3 worm cellular contexts compared by ENCODE assay signal in the genomic region with DNA sequence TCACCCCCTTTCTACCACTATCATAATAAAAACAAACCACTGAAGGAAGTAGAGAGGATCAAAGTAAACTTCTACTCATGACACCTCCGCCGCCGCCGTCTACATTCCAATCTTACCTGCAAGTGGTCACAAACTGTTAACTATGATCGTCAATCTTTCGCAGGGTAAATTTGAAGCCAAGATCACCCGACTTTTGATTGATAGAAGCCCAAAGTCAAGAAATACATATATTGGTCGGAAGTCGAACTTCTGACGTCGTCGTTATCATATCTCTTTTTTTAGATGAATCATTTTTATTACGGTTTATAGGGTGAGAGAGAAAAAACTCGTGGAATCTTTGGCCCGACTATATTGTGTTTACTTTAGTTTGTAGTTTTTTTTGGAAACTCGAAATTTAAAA.
A peak's percentile ranks its signal among the peaks of the same experiment; 100 is the strongest.
TF ChIP-seq lines count a peak whose summit lies in the region.

No protein-coding gene starts in this region.

TF ChIP-seq in whole organism, L1 larva, 84 proteins besides CTCF, POLR2A, EP300 and RAD21 (continued from another document and continues in another):
- TF ChIP-seq lin-39 (tag; optimal IDR thresholded peaks at IDR 0.05; lab: Kevin White, UChicago) (no peak), fos-1 (tag; optimal IDR thresholded peaks at IDR 0.05; lab: Kevin White, UChicago) (no peak), efl-3 (GFP tag; optimal IDR thresholded peaks at IDR 0.05; lab: Kevin White, UChicago) (no peak), unc-62 (GFP tag; optimal IDR thresholded peaks at IDR 0.05; lab: Kevin White, UChicago) (no peak), mdl-1 (tag; optimal IDR thresholded peaks at IDR 0.05; lab: Kevin White, UChicago) (no peak), unc-86 (tag; optimal IDR thresholded peaks at IDR 0.05; lab: Kevin White, UChicago) (no peak), elt-3 (tag; optimal IDR thresholded peaks at IDR 0.05; lab: Kevin White, UChicago) (peak in 4 of 6 experiments; percentile 66 to 93 (median 67)), egl-13 (tag; optimal IDR thresholded peaks at IDR 0.05; lab: Kevin White, UChicago) (no peak), mep-1 (tag; optimal IDR thresholded peaks at IDR 0.05; lab: Kevin White, UChicago) (no peak), nhr-12 (tag; optimal IDR thresholded peaks at IDR 0.05; lab: Kevin White, UChicago) (no peak), zip-4 (GFP tag; optimal IDR thresholded peaks at IDR 0.05; lab: Kevin White, UChicago) (no peak), C16A3.4 (tag; optimal IDR thresholded peaks at IDR 0.05; lab: Kevin White, UChicago) (no peak), ceh-88 (GFP tag; IDR thresholded peaks at IDR 0.05; lab: Robert Waterston, UW) (no peak), ceh-90 (tag; optimal IDR thresholded peaks at IDR 0.05; lab: Kevin White, UChicago) (no peak), nhr-20 (tag; optimal IDR thresholded peaks at IDR 0.05; lab: Kevin White, UChicago) (peak; percentile 81), nhr-28 (tag; optimal IDR thresholded peaks at IDR 0.05; lab: Kevin White, UChicago) (no peak), unc-98 (GFP tag; IDR thresholded peaks at IDR 0.05; lab: Robert Waterston, UW) (no peak), swsn-7 (tag; optimal IDR thresholded peaks at IDR 0.05; lab: Kevin White, UChicago) (no peak), lin-15B (tag; optimal IDR thresholded peaks at IDR 0.05; lab: Kevin White, UChicago) (no peak), C34B4.2 (tag; optimal IDR thresholded peaks at IDR 0.05; lab: Kevin White, UChicago) (no peak), unc-130 (tag; optimal IDR thresholded peaks at IDR 0.05; lab: Kevin White, UChicago) (no peak), ceh-8 (GFP tag; optimal IDR thresholded peaks at IDR 0.05; lab: Kevin White, UChicago) (no peak), nhr-85 (tag; lab: Kevin White, UChicago) (peak; percentile 96), ztf-11 (tag; optimal IDR thresholded peaks at IDR 0.05; lab: Kevin White, UChicago) (no peak), skn-1 (tag; optimal IDR thresholded peaks at IDR 0.05; lab: Kevin White, UChicago) (no peak), mab-9 (GFP tag; IDR thresholded peaks at IDR 0.05; lab: Robert Waterston, UW) (no peak), lin-13 (GFP tag; optimal IDR thresholded peaks at IDR 0.05; lab: Kevin White, UChicago) (no peak), ceh-63 (GFP tag; optimal IDR thresholded peaks at IDR 0.05; lab: Kevin White, UChicago) (no peak), nhr-90 (tag; optimal IDR thresholded peaks at IDR 0.05; lab: Kevin White, UChicago; ENCODE audit: poor library complexity) (peak; percentile 17), pax-3 (tag; optimal IDR thresholded peaks at IDR 0.05; lab: Kevin White, UChicago) (no peak), fkh-8 (tag; optimal IDR thresholded peaks at IDR 0.05; lab: Kevin White, UChicago) (no peak), F16B12.6 (tag; optimal IDR thresholded peaks at IDR 0.05; lab: Kevin White, UChicago) (no peak), unc-30 (tag; optimal IDR thresholded peaks at IDR 0.05; lab: Kevin White, UChicago) (no peak), elt-2 (tag; optimal IDR thresholded peaks at IDR 0.05; lab: Kevin White, UChicago) (no peak), sup-37 (GFP tag; optimal IDR thresholded peaks at IDR 0.05; lab: Kevin White, UChicago) (no peak), efl-1 (optimal IDR thresholded peaks at IDR 0.05; lab: Kevin White, UChicago) (no peak), efl-1 (GFP tag; optimal IDR thresholded peaks at IDR 0.05 in 1 of 2; lab: Kevin White, UChicago) (peak in 1 of 2 experiments; percentile 72), nhr-19 (GFP tag; conservative IDR thresholded peaks at IDR 0.05; lab: Robert Waterston, UW) (peak; percentile 24; the same call in 1 of the 2 replicates), ama-1 (optimal IDR thresholded peaks at IDR 0.05; lab: Kevin White, UChicago) (no peak), sptf-1 (tag; optimal IDR thresholded peaks at IDR 0.05; lab: Kevin White, UChicago) (no peak), C04F5.9 (tag; optimal IDR thresholded peaks at IDR 0.05; lab: Kevin White, UChicago) (no peak), hlh-4 (tag; optimal IDR thresholded peaks at IDR 0.05; lab: Kevin White, UChicago) (no peak), nhr-71 (tag; optimal IDR thresholded peaks at IDR 0.05; lab: Kevin White, UChicago) (peak; percentile 76), lin-14 (GFP tag; optimal IDR thresholded peaks at IDR 0.05; lab: Kevin White, UChicago) (peak; percentile 80), nhr-237 (tag; optimal IDR thresholded peaks at IDR 0.05; lab: Kevin White, UChicago) (no peak)

TF ChIP-seq in whole organism, L2 larva, 48 proteins besides CTCF, POLR2A, EP300 and RAD21 (continued from another document):
- TF ChIP-seq nhr-6 (tag; optimal IDR thresholded peaks at IDR 0.05; lab: Kevin White, UChicago) = no peak
- no peak for TF ChIP-seq nhr-10 (tag; optimal IDR thresholded peaks at IDR 0.05; lab: Kevin White, UChicago)
- no peak for TF ChIP-seq snpc-4 (tag; optimal IDR thresholded peaks at IDR 0.05; lab: Kevin White, UChicago)

TF ChIP-seq in whole organism, L4 larva, 104 proteins besides CTCF, POLR2A, EP300 and RAD21 (continued from another document):
- TF ChIP-seq dmd-9 (GFP tag; IDR thresholded peaks at IDR 0.05; lab: Robert Waterston, UW) (no peak), mep-1 (tag; optimal IDR thresholded peaks at IDR 0.05; lab: Kevin White, UChicago) (peak; percentile 33), dmd-6 (GFP tag; IDR thresholded peaks at IDR 0.05; lab: Robert Waterston, UW) (peak; percentile 39), ztf-7 (tag; optimal IDR thresholded peaks at IDR 0.05; lab: Kevin White, UChicago) (no peak), ctbp-1 (GFP tag; IDR thresholded peaks at IDR 0.05; lab: Robert Waterston, UW) (no peak), hlh-11 (tag; optimal IDR thresholded peaks at IDR 0.05; lab: Kevin White, UChicago) (peak; percentile 65), tag-97 (GFP tag; IDR thresholded peaks at IDR 0.05; lab: Robert Waterston, UW) (no peak), mes-2 (tag; optimal IDR thresholded peaks at IDR 0.05; lab: Kevin White, UChicago; ENCODE audit: poor library complexity, severe bottlenecking) (no peak), ceh-28 (tag; optimal IDR thresholded peaks at IDR 0.05; lab: Kevin White, UChicago) (no peak), zfp-3 (GFP tag; conservative IDR thresholded peaks at IDR 0.05; lab: Robert Waterston, UW) (no peak), nhr-28 (tag; optimal IDR thresholded peaks at IDR 0.05; lab: Kevin White, UChicago) (peak; percentile 21), nhr-10 (tag; optimal IDR thresholded peaks at IDR 0.05; lab: Kevin White, UChicago) (no peak), lin-1 (GFP tag; IDR thresholded peaks at IDR 0.05; lab: Robert Waterston, UW) (no peak), nhr-25 (tag; optimal IDR thresholded peaks at IDR 0.05; lab: Kevin White, UChicago; ENCODE audit: borderline replicate concordance, insufficient read depth) (peak; percentile 45), F44E2.7 (GFP tag; IDR thresholded peaks at IDR 0.05; lab: Robert Waterston, UW) (no peak)
TF ChIP-seq in whole organism, L4 larva: peak in this region for 10.
